Worm (Caenorhabditis elegans) whole organism, L2 larva: ENCODE results near the gene T10B5.3.
A peak's percentile ranks its signal among the peaks of the same experiment; 100 is the strongest.

Experiments
- C34F6.9 ChIP-seq: fragments of 150-350 bp; optimal IDR thresholded peaks from 2 replicates; lab custom pipeline; 2014; ENCODE audit warnings: missing biosample characterization, missing genetic modification characterization
- ZK546.5 ChIP-seq: sonication (generic microtip); optimal IDR thresholded peaks from 2 replicates; lab custom pipeline; 2017; ENCODE audit warnings: missing biosample characterization, missing genetic modification characterization
- aly-2 ChIP-seq: fragments of 150-350 bp; optimal IDR thresholded peaks from 2 replicates; lab custom pipeline; 2014; ENCODE audit warnings: missing biosample characterization, missing genetic modification characterization
- ama-1 ChIP-seq: fragments of 150-350 bp; optimal IDR thresholded peaks from 2 replicates; lab custom pipeline; 2018; ENCODE audit warnings: inconsistent platforms
- blmp-1 ChIP-seq: sonication (generic microtip); optimal IDR thresholded peaks from 2 replicates; lab custom pipeline; 2017; ENCODE audit warnings: missing genetic modification characterization, mild to moderate bottlenecking, missing compliant biosample characterization, antibody characterized with exemption, moderate library complexity; ENCODE audit not compliant: insufficient read depth
- ceh-16 ChIP-seq: fragments of 150-350 bp; optimal IDR thresholded peaks from 2 replicates; lab custom pipeline; 2014; ENCODE audit warnings: missing biosample characterization, missing genetic modification characterization
- ceh-82 ChIP-seq: fragments of 150-350 bp; optimal IDR thresholded peaks from 2 replicates; lab custom pipeline; 2014; ENCODE audit warnings: missing biosample characterization, missing genetic modification characterization
- crh-2 ChIP-seq: sonication (generic microtip); optimal IDR thresholded peaks from 2 replicates; lab custom pipeline; 2017; ENCODE audit warnings: missing biosample characterization, missing genetic modification characterization
- dmd-4 ChIP-seq: sonication (generic microtip); optimal IDR thresholded peaks from 2 replicates; lab custom pipeline; 2017; ENCODE audit warnings: missing biosample characterization, missing genetic modification characterization
- egl-27 ChIP-seq: sonication (generic microtip); optimal IDR thresholded peaks from 3 replicates; lab custom pipeline; 2017; ENCODE audit warnings: missing biosample characterization, missing genetic modification reagents, missing genetic modification characterization
- elt-1 ChIP-seq: fragments of 150-350 bp; optimal IDR thresholded peaks from 2 replicates; lab custom pipeline; 2014; ENCODE audit warnings: missing biosample characterization, missing genetic modification characterization
- elt-3 ChIP-seq: sonication (generic microtip); optimal IDR thresholded peaks from 2 replicates; lab custom pipeline; 2017; ENCODE audit warnings: missing biosample characterization, missing genetic modification characterization
- fos-1 ChIP-seq: fragments of 150-350 bp; optimal IDR thresholded peaks from 2 replicates; lab custom pipeline; 2014; ENCODE audit warnings: missing biosample characterization, missing genetic modification characterization
- gmeb-1 ChIP-seq: fragments of 150-350 bp; optimal IDR thresholded peaks from 2 replicates; lab custom pipeline; 2014; ENCODE audit warnings: missing biosample characterization, missing genetic modification characterization
- lin-11 ChIP-seq: fragments of 150-350 bp; sonication (generic microtip); optimal IDR thresholded peaks from 2 replicates; lab custom pipeline; 2014; ENCODE audit warnings: missing biosample characterization, missing genetic modification characterization, inconsistent platforms, mixed read lengths
- lin-39 ChIP-seq: fragments of 150-350 bp; optimal IDR thresholded peaks from 2 replicates; lab custom pipeline; 2014; ENCODE audit warnings: missing biosample characterization, missing genetic modification reagents, missing genetic modification characterization
- lsy-2 ChIP-seq, 2 experiments: fragments of 150-350 bp in 1 of 2; sonication (generic microtip) in 1 of 2; optimal IDR thresholded peaks; 2 replicates each; lab custom pipeline; 2014 to 2017; ENCODE audit warnings: missing biosample characterization in 2 of 2, missing genetic modification characterization in 2 of 2
- mbf-1 ChIP-seq: sonication (generic microtip); optimal IDR thresholded peaks from 2 replicates; lab custom pipeline; 2017; ENCODE audit warnings: missing biosample characterization, missing genetic modification characterization
- mdl-1 ChIP-seq, 2 experiments: fragments of 150-350 bp in 1 of 2; sonication (generic microtip) in 1 of 2; optimal IDR thresholded peaks; 2 replicates each; lab custom pipeline; 2017; ENCODE audit warnings: missing biosample characterization in 2 of 2, missing genetic modification characterization in 2 of 2
- nhr-10 ChIP-seq: sonication (generic microtip); optimal IDR thresholded peaks from 2 replicates; lab custom pipeline; 2017; ENCODE audit warnings: missing biosample characterization, missing genetic modification characterization
- nhr-11 ChIP-seq: fragments of 150-350 bp; optimal IDR thresholded peaks from 2 replicates; lab custom pipeline; 2014; ENCODE audit warnings: missing biosample characterization, missing genetic modification characterization
- nhr-12 ChIP-seq: fragments of 150-350 bp; optimal IDR thresholded peaks from 2 replicates; lab custom pipeline; 2014; ENCODE audit warnings: missing biosample characterization, missing genetic modification characterization
- nhr-129 ChIP-seq: fragments of 150-350 bp; optimal IDR thresholded peaks from 2 replicates; lab custom pipeline; 2014; ENCODE audit warnings: missing biosample characterization, missing genetic modification characterization
- nhr-21 ChIP-seq: fragments of 150-350 bp; optimal IDR thresholded peaks from 2 replicates; lab custom pipeline; 2014; ENCODE audit warnings: missing biosample characterization, missing genetic modification characterization
- nhr-23 ChIP-seq: fragments of 150-350 bp; optimal IDR thresholded peaks from 2 replicates; lab custom pipeline; 2014; ENCODE audit warnings: missing biosample characterization, missing genetic modification reagents, missing genetic modification characterization
- nhr-237 ChIP-seq: fragments of 150-350 bp; optimal IDR thresholded peaks from 2 replicates; lab custom pipeline; 2014; ENCODE audit warnings: missing biosample characterization, missing genetic modification characterization
- nhr-25 ChIP-seq: fragments of 150-350 bp; sonication (generic microtip); optimal IDR thresholded peaks from 3 replicates; lab custom pipeline; 2014; ENCODE audit warnings: missing biosample characterization, missing genetic modification characterization
- nhr-6 ChIP-seq: fragments of 150-350 bp; optimal IDR thresholded peaks from 2 replicates; lab custom pipeline; 2014; ENCODE audit warnings: missing biosample characterization, missing genetic modification characterization
- nhr-77 ChIP-seq: fragments of 150-350 bp; optimal IDR thresholded peaks from 2 replicates; lab custom pipeline; 2014; ENCODE audit warnings: missing biosample characterization, missing genetic modification characterization
- sem-4 ChIP-seq: fragments of 150-350 bp; optimal IDR thresholded peaks from 2 replicates; lab custom pipeline; 2014; ENCODE audit warnings: missing biosample characterization, missing genetic modification reagents, missing genetic modification characterization
- skn-1 ChIP-seq: sonication (generic microtip); optimal IDR thresholded peaks from 2 replicates; lab custom pipeline; 2017; ENCODE audit warnings: missing biosample characterization, missing genetic modification characterization
- sma-3 ChIP-seq: sonication (generic microtip); optimal IDR thresholded peaks from 2 replicates; lab custom pipeline; 2016; ENCODE audit warnings: missing genetic modification reagents, missing genetic modification characterization, missing compliant biosample characterization
- snpc-4 ChIP-seq: fragments of 150-350 bp; optimal IDR thresholded peaks from 2 replicates; lab custom pipeline; 2014; ENCODE audit warnings: missing biosample characterization, missing genetic modification characterization
- unc-39 ChIP-seq: fragments of 150-350 bp; optimal IDR thresholded peaks from 2 replicates; lab custom pipeline; 2014; ENCODE audit warnings: missing biosample characterization, missing genetic modification characterization
- unc-55 ChIP-seq: fragments of 150-350 bp; sonication (generic microtip); optimal IDR thresholded peaks from 3 replicates; lab custom pipeline; 2014; ENCODE audit warnings: missing biosample characterization, missing genetic modification reagents, missing genetic modification characterization
- ztf-11 ChIP-seq: sonication (generic microtip); optimal IDR thresholded peaks from 2 replicates; lab custom pipeline; 2017; ENCODE audit warnings: missing biosample characterization, missing genetic modification characterization
- ztf-4 ChIP-seq: fragments of 150-350 bp; optimal IDR thresholded peaks from 2 replicates; lab custom pipeline; 2014; ENCODE audit warnings: missing biosample characterization, missing genetic modification characterization

The T10B5.3 gene

ce11 chrV:1895483-1895882 is 25.9 kb upstream of the T10B5.3 start, which contains the start of gene nphp-2:
Gene nphp-2, plus strand, starts transcription at chrV:1895783.
- TF ChIP-seq nhr-237 (no peak), nhr-11 (tag; lab: Kevin White, UChicago) (no peak), nhr-77 (tag; lab: Kevin White, UChicago) (no peak), nhr-12 (tag; lab: Kevin White, UChicago) (no peak), elt-3 (tag; lab: Kevin White, UChicago) (no peak), lsy-2 (tag; optimal IDR thresholded peaks at IDR 0.05; lab: Kevin White, UChicago) (no peak), snpc-4 (tag; lab: Kevin White, UChicago) (no peak), egl-27 (tag; lab: Kevin White, UChicago) (no peak), ztf-11 (no peak)

ce11 chrV:1892567-1893277 is 23.1 kb upstream of the T10B5.3 start, which contains the start of gene zig-11:
Gene zig-11, minus strand, starts transcription at chrV:1892939.
- no peak for TF ChIP-seq nhr-6
- peak; percentile 63 for TF ChIP-seq gmeb-1 (tag; lab: Kevin White, UChicago)
- no peak for TF ChIP-seq sma-3 (GFP tag; lab: Kevin White, UChicago)
- TF ChIP-seq lsy-2 (tag; optimal IDR thresholded peaks at IDR 0.05; lab: Kevin White, UChicago): peak in 1 of 2 experiments; percentile 82
- TF ChIP-seq ama-1: no peak
- TF ChIP-seq fos-1 (tag; lab: Kevin White, UChicago): no peak
- no peak for TF ChIP-seq lin-11
- no peak for TF ChIP-seq nhr-12 (tag; lab: Kevin White, UChicago)
- TF ChIP-seq aly-2 (tag; lab: Kevin White, UChicago): no peak
- no peak for TF ChIP-seq mdl-1 (tag; optimal IDR thresholded peaks at IDR 0.05; lab: Kevin White, UChicago)
- TF ChIP-seq nhr-23 (tag; lab: Kevin White, UChicago): no peak
- no peak for TF ChIP-seq nhr-21
- peak; percentile 43 for TF ChIP-seq unc-55
- no peak for TF ChIP-seq nhr-10 (tag; lab: Kevin White, UChicago)
- TF ChIP-seq crh-2 (tag; lab: Kevin White, UChicago): no peak
- no peak for TF ChIP-seq skn-1 (tag; lab: Kevin White, UChicago)
- peak; percentile 7 for TF ChIP-seq C34F6.9
- TF ChIP-seq dmd-4 (tag; lab: Kevin White, UChicago): no peak
- TF ChIP-seq lin-39 (tag; lab: Kevin White, UChicago): no peak
- peak; percentile 94 for TF ChIP-seq blmp-1 (tag; lab: Kevin White, UChicago)
- no peak for TF ChIP-seq unc-39
- TF ChIP-seq elt-1 (tag; lab: Kevin White, UChicago): no peak
- TF ChIP-seq egl-27 (tag; lab: Kevin White, UChicago): no peak
- TF ChIP-seq ceh-82 (tag; lab: Kevin White, UChicago): no peak
- no peak for TF ChIP-seq nhr-25 (tag; lab: Kevin White, UChicago)
- TF ChIP-seq ceh-16: no peak
- no peak for TF ChIP-seq ZK546.5 (tag; lab: Kevin White, UChicago)
- no peak for TF ChIP-seq sem-4 (tag; lab: Kevin White, UChicago)
- TF ChIP-seq ztf-11: no peak
- TF ChIP-seq mbf-1 (tag; lab: Kevin White, UChicago): no peak
- TF ChIP-seq, all 48 proteins: peak for 5

- TF ChIP-seq sma-3 (GFP tag; lab: Kevin White, UChicago): no peak
- TF ChIP-seq nhr-129 (tag; lab: Kevin White, UChicago): peak; percentile 9
- TF ChIP-seq nhr-11 (tag; lab: Kevin White, UChicago): no peak
- peak; percentile 68 for TF ChIP-seq unc-55
- TF ChIP-seq, all 48 proteins: peak for 2
These were observed 20.4 kb upstream of the T10B5.3 start for ce11 chrV:1889996-1890395.

ce11 chrV:1888299-1888698 is 18.7 kb upstream of the T10B5.3 start:
- TF ChIP-seq lin-39 (tag; lab: Kevin White, UChicago) (no peak), ceh-16 (no peak), nhr-23 (tag; lab: Kevin White, UChicago) (no peak), ztf-4 (no peak)
